Worm (Caenorhabditis elegans) whole organism, L3 larva: Measurements from ENCODE around the gene unc-79.
A peak's percentile ranks its signal among the peaks of the same experiment; 100 is the strongest.

Experiments
- elt-3 ChIP-seq, 3 experiments: fragments of 150-350 bp in 1 of 3; sonication (generic microtip) in 2 of 3; optimal IDR thresholded peaks; 2 replicates in 2 of 3; 4 replicates in 1 of 3; lab custom pipeline; 2014 to 2017; ENCODE audit warnings: missing biosample characterization in 3 of 3, missing genetic modification characterization in 3 of 3
- fkh-10 ChIP-seq: sonication (generic microtip); optimal IDR thresholded peaks from 2 replicates; lab custom pipeline; 2017; ENCODE audit warnings: missing biosample characterization, missing genetic modification reagents, missing genetic modification characterization
- fos-1 ChIP-seq: fragments of 150-350 bp; optimal IDR thresholded peaks from 2 replicates; lab custom pipeline; 2014; ENCODE audit warnings: missing biosample characterization, missing genetic modification characterization
- lin-39 ChIP-seq: fragments of 150-350 bp; optimal IDR thresholded peaks from 2 replicates; lab custom pipeline; 2018; ENCODE audit warnings: missing biosample characterization, missing genetic modification reagents, missing genetic modification characterization
- nfya-1 ChIP-seq: sonication (generic microtip); optimal IDR thresholded peaks from 2 replicates; lab custom pipeline; 2017; ENCODE audit warnings: missing genetic modification characterization, mild to moderate bottlenecking, missing compliant biosample characterization, antibody characterized with exemption, moderate library complexity; ENCODE audit not compliant: insufficient read depth
- nhr-23 ChIP-seq: fragments of 150-350 bp; optimal IDR thresholded peaks from 2 replicates; lab custom pipeline; 2014; ENCODE audit warnings: missing biosample characterization, missing genetic modification reagents, missing genetic modification characterization
- skn-1 ChIP-seq: fragments of 150-350 bp; optimal IDR thresholded peaks from 2 replicates; lab custom pipeline; 2014; ENCODE audit warnings: missing biosample characterization, missing genetic modification characterization
- snpc-4 ChIP-seq: fragments of 150-350 bp; optimal IDR thresholded peaks from 2 replicates; lab custom pipeline; 2014; ENCODE audit warnings: missing biosample characterization, missing genetic modification characterization
- ztf-11 ChIP-seq: fragments of 150-350 bp; optimal IDR thresholded peaks from 2 replicates; lab custom pipeline; 2014; ENCODE audit warnings: missing biosample characterization, missing genetic modification characterization

unc-79 gene

DNA sequence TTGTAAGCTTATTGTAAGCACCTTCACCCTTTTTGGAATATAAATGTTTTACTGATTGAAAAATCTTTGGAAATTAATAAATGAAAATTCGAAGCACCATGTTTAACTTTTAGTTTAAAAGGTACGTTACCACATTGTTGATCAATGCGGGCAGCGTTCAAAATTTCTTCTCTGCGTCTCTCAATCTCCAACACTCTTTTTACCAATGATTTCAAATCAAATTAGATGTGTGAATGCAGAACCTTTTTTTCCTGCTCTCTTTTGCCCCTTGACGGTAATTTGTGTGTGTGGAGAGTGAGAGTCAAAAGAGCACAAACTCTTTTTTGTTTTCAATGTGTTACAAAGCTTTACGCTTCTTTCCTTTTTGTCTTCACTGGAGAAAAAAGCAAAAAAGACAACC is 57.5 kb downstream of the unc-79 start:
- no peak for TF ChIP-seq elt-3 (tag; optimal IDR thresholded peaks at IDR 0.05; lab: Kevin White, UChicago)
- peak; percentile 14 for TF ChIP-seq fkh-10 (GFP tag; lab: Kevin White, UChicago)
- no peak for TF ChIP-seq nhr-23 (tag; lab: Kevin White, UChicago)

ce11 chrIII:4131814-4132555 is 65.6 kb downstream of the unc-79 start:
- no peak for TF ChIP-seq snpc-4 (tag; lab: Kevin White, UChicago)
- no peak for TF ChIP-seq lin-39 (tag; lab: Kevin White, UChicago)
- TF ChIP-seq ztf-11 (tag; lab: Kevin White, UChicago): no peak
- peak; percentile 50 for TF ChIP-seq fkh-10 (GFP tag; lab: Kevin White, UChicago)
- peak; percentile 95 for TF ChIP-seq nfya-1 (tag; lab: Kevin White, UChicago)
- TF ChIP-seq skn-1 (tag; lab: Kevin White, UChicago): no peak
- no peak for TF ChIP-seq fos-1 (tag; lab: Kevin White, UChicago)
- TF ChIP-seq, all 47 proteins: peak for 2
